Fruit fly (Drosophila melanogaster): Measurements from ENCODE around the gene cype.

The cype gene

dm6 chr2L:5326414-5327265, at the start of gene cype, which contains the start of gene Ncoa6:
TSS of gene cype (plus strand) at chr2L:5327227.
TSS of gene Ncoa6 (minus strand) at chr2L:5326683.
- peak; percentile 55 for TF ChIP-seq CG8632 (GFP tag; optimal IDR thresholded peaks at IDR 0.05)
- peak; percentile 24 for TF ChIP-seq CG31627 (GFP tag; optimal IDR thresholded peaks at IDR 0.05)
- no peak for TF ChIP-seq net (GFP tag; optimal IDR thresholded peaks at IDR 0.05)
- no peak for TF ChIP-seq CG1621 (tag; optimal IDR thresholded peaks at IDR 0.05)
- TF ChIP-seq achi (GFP tag; optimal IDR thresholded peaks at IDR 0.05): peak; percentile 53
- no peak for TF ChIP-seq CG6808 (GFP tag; optimal IDR thresholded peaks at IDR 0.05)
- no peak for TF ChIP-seq cyc (GFP tag; optimal IDR thresholded peaks at IDR 0.05)
- peak in 1 of 2 experiments; percentile 52 for TF ChIP-seq salr (GFP tag; optimal IDR thresholded peaks at IDR 0.05)
- TF ChIP-seq CG11294 (GFP tag; IDR thresholded peaks at IDR 0.05): no peak
- no peak for TF ChIP-seq CG7368 (GFP tag; optimal IDR thresholded peaks at IDR 0.05)
- TF ChIP-seq Hr4 (GFP tag; optimal IDR thresholded peaks at IDR 0.05): peak; percentile 24
- TF ChIP-seq fd85E (GFP tag; optimal IDR thresholded peaks at IDR 0.05): no peak
- no peak for TF ChIP-seq dac (GFP tag; optimal IDR thresholded peaks at IDR 0.05)
- TF ChIP-seq CG3032 (tag; optimal IDR thresholded peaks at IDR 0.05): peak; percentile 58
- TF ChIP-seq OdsH (GFP tag; optimal IDR thresholded peaks at IDR 0.05): peak; percentile 42
- TF ChIP-seq CG4318 (GFP tag; optimal IDR thresholded peaks at IDR 0.05): no peak
- TF ChIP-seq fkh (GFP tag; optimal IDR thresholded peaks at IDR 0.05): no peak
- TF ChIP-seq Eip93F (GFP tag; optimal IDR thresholded peaks at IDR 0.05): peak; percentile 17
- TF ChIP-seq Ets96B (tag; optimal IDR thresholded peaks at IDR 0.05): peak; percentile 26
- no peak for TF ChIP-seq Ets21C (GFP tag; optimal IDR thresholded peaks at IDR 0.05)
- TF ChIP-seq Hr38 (GFP tag; optimal IDR thresholded peaks at IDR 0.05): no peak
- peak; percentile 48 for TF ChIP-seq Smox (GFP tag; optimal IDR thresholded peaks at IDR 0.05)
- TF ChIP-seq Gug (GFP tag; IDR thresholded peaks at IDR 0.05): no peak
- peak; percentile 66 for TF ChIP-seq CG10631 (GFP tag; optimal IDR thresholded peaks at IDR 0.05)
- no peak for TF ChIP-seq Hr39 (GFP tag; optimal IDR thresholded peaks at IDR 0.05)
- TF ChIP-seq eg (GFP tag; IDR thresholded peaks at IDR 0.05): peak; percentile 42; the same call in 2 of the 3 replicates
- TF ChIP-seq CG32006 (GFP tag; optimal IDR thresholded peaks at IDR 0.05): peak; percentile 33
- TF ChIP-seq CG8119 (GFP tag; IDR thresholded peaks at IDR 0.05): no peak; the same call in 2 of the 3 replicates
- peak; percentile 28 for TF ChIP-seq esn (GFP tag; optimal IDR thresholded peaks at IDR 0.05)
- no peak for TF ChIP-seq Blimp-1 (GFP tag; optimal IDR thresholded peaks at IDR 0.05)
- TF ChIP-seq Met (GFP tag; optimal IDR thresholded peaks at IDR 0.05): peak; percentile 2
- no peak for TF ChIP-seq ss (GFP tag; optimal IDR thresholded peaks at IDR 0.05)
- TF ChIP-seq CG15336 (GFP tag; IDR thresholded peaks at IDR 0.05): 0 out of 2 replicates have a peak, but pooled peaks have one; percentile 29
- no peak for TF ChIP-seq topi (GFP tag; optimal IDR thresholded peaks at IDR 0.05)
- TF ChIP-seq CG11902 (GFP tag; optimal IDR thresholded peaks at IDR 0.05): no peak
- TF ChIP-seq Sox15 (GFP tag; optimal IDR thresholded peaks at IDR 0.05): peak; percentile 21
- TF ChIP-seq acj6 (GFP tag; optimal IDR thresholded peaks at IDR 0.05): peak; percentile 24
- no peak for TF ChIP-seq Lpt (GFP tag; optimal IDR thresholded peaks at IDR 0.05)
- TF ChIP-seq Eip75B (GFP tag; optimal IDR thresholded peaks at IDR 0.05): no peak
- peak; percentile 36 for TF ChIP-seq CG11762 (GFP tag; optimal IDR thresholded peaks at IDR 0.05; ENCODE audit: insufficient read depth)
- TF ChIP-seq dsx (GFP tag; optimal IDR thresholded peaks at IDR 0.05; ENCODE audit: poor library complexity, severe bottlenecking): no peak
- TF ChIP-seq lz (GFP tag; optimal IDR thresholded peaks at IDR 0.05): no peak
- TF ChIP-seq fd59A (GFP tag; optimal IDR thresholded peaks at IDR 0.05): no peak
- no peak for TF ChIP-seq CG9139 (GFP tag; optimal IDR thresholded peaks at IDR 0.05)
- peak; percentile 62 for TF ChIP-seq svp (GFP tag)
- TF ChIP-seq CG16779 (tag; optimal IDR thresholded peaks at IDR 0.05): no peak
- TF ChIP-seq CG3919 (GFP tag; optimal IDR thresholded peaks at IDR 0.05): peak; percentile 50
- TF ChIP-seq pdm3 (GFP tag; optimal IDR thresholded peaks at IDR 0.05): peak; percentile 36
- TF ChIP-seq Sox14 (GFP tag; optimal IDR thresholded peaks at IDR 0.05): peak; percentile 15
- TF ChIP-seq CG6792 (GFP tag; optimal IDR thresholded peaks at IDR 0.05): no peak
